Worm (Caenorhabditis elegans): Measurements from ENCODE around the gene srsy-2.
A peak's percentile ranks its signal among the peaks of the same experiment; 100 is the strongest.

srsy-2 gene

DNA sequence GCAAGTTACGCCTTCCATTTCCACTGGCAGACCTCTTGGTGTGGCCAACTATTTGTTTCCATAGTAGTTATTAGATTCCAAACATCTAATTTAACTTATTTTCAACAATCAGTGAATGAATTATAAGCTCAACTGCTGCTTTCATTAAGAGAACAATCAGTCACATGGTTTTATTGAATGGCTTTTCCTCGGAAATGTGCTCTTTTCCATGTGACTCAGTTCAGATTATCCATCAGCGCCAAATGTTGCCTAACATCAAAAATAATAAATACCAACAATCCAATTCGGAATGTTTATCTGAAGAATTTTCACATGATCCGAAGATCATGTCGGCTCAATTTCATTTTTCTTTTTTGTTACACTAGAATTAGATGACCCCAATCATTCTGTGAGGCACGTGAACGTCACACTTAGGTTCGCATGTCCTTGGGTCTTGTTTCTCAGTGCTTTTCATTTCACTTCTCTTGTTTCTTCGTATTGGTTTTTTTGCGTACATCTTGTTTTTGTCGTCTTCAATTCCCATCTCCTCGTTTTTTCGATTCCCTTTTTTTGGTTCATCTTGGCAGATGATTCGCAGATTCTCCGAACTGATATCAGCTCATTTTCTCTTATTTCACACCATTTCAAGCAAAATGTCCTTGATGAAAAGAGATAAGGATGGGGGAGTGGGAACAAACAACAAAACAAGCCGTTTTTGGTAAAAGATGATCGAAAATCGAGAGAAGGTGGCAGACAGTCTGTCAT is 50.6 kb downstream of the srsy-2 start:
- TF ChIP-seq nhr-12 (tag; optimal IDR thresholded peaks at IDR 0.05) (no peak), elt-1 (tag; optimal IDR thresholded peaks at IDR 0.05; ENCODE audit: borderline replicate concordance, insufficient read depth) (peak; percentile 59), ceh-83 (GFP tag; optimal IDR thresholded peaks at IDR 0.05) (no peak)

DNA sequence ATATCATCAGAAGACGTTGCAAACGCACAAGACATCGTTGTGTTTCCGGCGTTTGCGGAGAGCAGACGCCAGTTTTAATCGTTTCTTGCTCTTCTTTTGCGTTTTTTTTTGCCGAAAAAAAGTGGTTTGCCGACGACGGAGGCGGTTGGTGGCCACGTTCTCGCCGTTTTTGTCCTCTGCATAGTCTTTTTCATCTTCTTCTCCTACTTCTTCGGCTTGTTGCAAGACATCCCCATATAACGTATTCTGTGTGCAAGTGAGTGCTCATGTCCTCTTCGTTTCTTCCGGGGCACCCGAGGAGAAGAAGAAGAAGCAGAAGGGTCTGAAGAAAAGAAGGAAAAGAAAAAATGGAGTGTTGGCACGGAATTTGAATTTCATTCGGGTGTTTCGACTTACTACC is 51.9 kb downstream of the srsy-2 start:
- TF ChIP-seq zip-8 (tag; optimal IDR thresholded peaks at IDR 0.05), result no peak
